Fruit fly (Drosophila melanogaster) Kc167 (cell line): Measurements from ENCODE around the gene CG31915.

Experiments
- Myc ChIP-seq: fragments of >200 bp; optimal IDR thresholded peaks from 2 replicates; lab custom pipeline; 2017; ENCODE audit warnings: missing external identifiers
- Sin3A ChIP-seq: fragments of >200 bp; optimal IDR thresholded peaks from 2 replicates; lab custom pipeline; 2018; ENCODE audit warnings: missing external identifiers
- h ChIP-seq: fragments of >200 bp; optimal IDR thresholded peaks from 3 replicates; lab custom pipeline; 2018; ENCODE audit warnings: missing external identifiers
- insv ChIP-seq: fragments of >200 bp; optimal IDR thresholded peaks from 3 replicates; lab custom pipeline; 2018; ENCODE audit warnings: missing external identifiers
- psq ChIP-seq: fragments of >200 bp; optimal IDR thresholded peaks from 2 replicates; lab custom pipeline; 2017; ENCODE audit warnings: missing external identifiers
- ttk ChIP-seq: sonication (Bioruptor generic); optimal IDR thresholded peaks from 2 replicates; lab custom pipeline; 2017; ENCODE audit warnings: missing external identifiers

Gene CG31915

dm6 chr2L:5532061-5532460, 4.1 kb downstream of the CG31915 start, which contains the start of gene Coq6:
Gene Coq6, minus strand, starts transcription at chr2L:5532223.
- no peak for TF ChIP-seq Sin3A (lab: Kevin White, UChicago)
- no peak for TF ChIP-seq insv (lab: Kevin White, UChicago)
- no peak for TF ChIP-seq ttk (lab: Kevin White, UChicago)
- TF ChIP-seq Myc (lab: Kevin White, UChicago), result no peak
- no peak for TF ChIP-seq psq (lab: Kevin White, UChicago)
- no peak for TF ChIP-seq h

- TF ChIP-seq psq (lab: Kevin White, UChicago), result no peak
- no peak for TF ChIP-seq Myc (lab: Kevin White, UChicago)
- TF ChIP-seq insv (lab: Kevin White, UChicago), result no peak
- no peak for TF ChIP-seq Sin3A (lab: Kevin White, UChicago)
- TF ChIP-seq h, result no peak
- no peak for TF ChIP-seq ttk (lab: Kevin White, UChicago)
These were observed 8.7 kb downstream of the CG31915 start, which contains the start of gene tomb for dm6 chr2L:5536658-5537057. Gene tomb, minus strand, starts transcription at chr2L:5536758.

dm6 chr2L:5537063-5537462, 9.1 kb downstream of the CG31915 start:
- TF ChIP-seq h (no peak), Myc (lab: Kevin White, UChicago) (no peak), insv (lab: Kevin White, UChicago) (no peak), ttk (lab: Kevin White, UChicago) (no peak), psq (lab: Kevin White, UChicago) (no peak), Sin3A (lab: Kevin White, UChicago) (no peak)

dm6 chr2L:5539034-5539433, 11.1 kb downstream of the CG31915 start, which contains the start of gene CG14015:
Gene CG14015, minus strand, starts transcription at chr2L:5539196.
- no peak for TF ChIP-seq Sin3A (lab: Kevin White, UChicago)

- TF ChIP-seq h (no peak), ttk (lab: Kevin White, UChicago) (no peak), psq (lab: Kevin White, UChicago) (no peak), Myc (lab: Kevin White, UChicago) (no peak), Sin3A (lab: Kevin White, UChicago) (no peak), insv (lab: Kevin White, UChicago) (no peak)
These were observed 14.2 kb downstream of the CG31915 start, which contains the start of the genes Hel25E and Lam for dm6 chr2L:5541935-5542685. Gene Hel25E, minus strand, starts transcription at chr2L:5542314. Gene Lam, plus strand, starts transcription at chr2L:5542480.

- no peak for TF ChIP-seq psq (lab: Kevin White, UChicago)
- TF ChIP-seq Sin3A (lab: Kevin White, UChicago), result no peak
- no peak for TF ChIP-seq insv (lab: Kevin White, UChicago)
- no peak for TF ChIP-seq h
- no peak for TF ChIP-seq ttk (lab: Kevin White, UChicago)
- TF ChIP-seq Myc (lab: Kevin White, UChicago), result no peak
These were observed 15.1 kb downstream of the CG31915 start for dm6 chr2L:5542944-5543515.

dm6 chr2L:5546207-5546517, 18.2 kb downstream of the CG31915 start:
- TF ChIP-seq insv (lab: Kevin White, UChicago), result no peak
- TF ChIP-seq Myc (lab: Kevin White, UChicago), result no peak
- no peak for TF ChIP-seq ttk (lab: Kevin White, UChicago)
- no peak for TF ChIP-seq Sin3A (lab: Kevin White, UChicago)
- TF ChIP-seq psq (lab: Kevin White, UChicago), result no peak
- no peak for TF ChIP-seq h

- no peak for TF ChIP-seq h
- TF ChIP-seq Sin3A (lab: Kevin White, UChicago), result no peak
- no peak for TF ChIP-seq Myc (lab: Kevin White, UChicago)
- TF ChIP-seq ttk (lab: Kevin White, UChicago), result no peak
- TF ChIP-seq psq (lab: Kevin White, UChicago), result no peak
- TF ChIP-seq insv (lab: Kevin White, UChicago), result no peak
These were observed 18.8 kb downstream of the CG31915 start, which contains the start of gene Oscillin for dm6 chr2L:5546518-5547287. Gene Oscillin, plus strand, starts transcription at chr2L:5547086.

- TF ChIP-seq psq (lab: Kevin White, UChicago), result no peak
- TF ChIP-seq Sin3A (lab: Kevin White, UChicago), result no peak
- TF ChIP-seq h, result no peak
These were observed 19.4 kb downstream of the CG31915 start for dm6 chr2L:5547288-5547777.

dm6 chr2L:5550735-5551134, 22.8 kb downstream of the CG31915 start, which contains the start of gene CG14014:
Gene CG14014, minus strand, starts transcription at chr2L:5550835.
- no peak for TF ChIP-seq h
- no peak for TF ChIP-seq Myc (lab: Kevin White, UChicago)
- TF ChIP-seq insv (lab: Kevin White, UChicago), result no peak
- TF ChIP-seq Sin3A (lab: Kevin White, UChicago), result no peak
- TF ChIP-seq ttk (lab: Kevin White, UChicago), result no peak
- no peak for TF ChIP-seq psq (lab: Kevin White, UChicago)

- TF ChIP-seq Sin3A (lab: Kevin White, UChicago), result no peak
- no peak for TF ChIP-seq insv (lab: Kevin White, UChicago)
- TF ChIP-seq ttk (lab: Kevin White, UChicago), result no peak
- no peak for TF ChIP-seq Myc (lab: Kevin White, UChicago)
- TF ChIP-seq h, result no peak
- no peak for TF ChIP-seq psq (lab: Kevin White, UChicago)
These were observed 23.6 kb downstream of the CG31915 start, which contains the start of gene CG18269 for dm6 chr2L:5551538-5551937. Gene CG18269, plus strand, starts transcription at chr2L:5551838.
